Fruit fly (Drosophila melanogaster): ENCODE data around the gene CG11885.
A peak's percentile ranks its signal among the peaks of the same experiment; 100 is the strongest.

CG11885 gene

DNA sequence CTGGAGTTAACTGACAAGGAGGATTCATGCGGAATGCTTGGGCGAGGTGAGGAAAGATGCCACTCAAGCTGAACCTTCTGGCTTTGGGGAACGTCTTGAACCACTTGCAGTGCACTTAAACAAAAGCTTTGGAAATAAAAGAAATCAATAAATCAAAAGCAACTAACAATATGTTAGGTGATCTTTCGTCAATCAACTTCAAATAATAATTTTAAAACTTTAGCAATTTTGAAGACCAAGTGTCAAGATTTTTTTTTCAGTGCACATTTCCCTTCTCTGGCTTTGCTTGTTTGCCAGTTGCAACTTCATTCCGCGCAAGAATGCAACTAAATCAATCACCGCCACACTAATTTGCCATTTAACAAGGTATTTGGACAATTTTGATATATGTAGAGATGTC, 38.4 kb downstream of the CG11885 start (continued):
- no peak for TF ChIP-seq CG3163 (GFP tag; optimal IDR thresholded peaks at IDR 0.05)
- TF ChIP-seq CG16863 (GFP tag; optimal IDR thresholded peaks at IDR 0.05) = no peak
- no peak for TF ChIP-seq Atf-2 (GFP tag; optimal IDR thresholded peaks at IDR 0.05)
- TF ChIP-seq odd (GFP tag; optimal IDR thresholded peaks at IDR 0.05) = no peak
- peak; percentile 1 for TF ChIP-seq CG12391 (tag; optimal IDR thresholded peaks at IDR 0.05)
- TF ChIP-seq Fer1 (GFP tag; optimal IDR thresholded peaks at IDR 0.05) = no peak
- TF ChIP-seq zfh2 (GFP tag; optimal IDR thresholded peaks at IDR 0.05) = no peak
- TF ChIP-seq wdn (GFP tag; IDR thresholded peaks at IDR 0.05) = no peak
- TF ChIP-seq Ssrp (tag; optimal IDR thresholded peaks at IDR 0.05) = peak; percentile 3
- TF ChIP-seq lmd (GFP tag; IDR thresholded peaks at IDR 0.05) = 0 out of 2 replicates have a peak, but pooled peaks have one; percentile 20
- no peak for TF ChIP-seq eve (GFP tag; optimal IDR thresholded peaks at IDR 0.05)
- TF ChIP-seq mld (GFP tag; IDR thresholded peaks at IDR 0.05; ENCODE audit: partially characterized antibody) = no peak
- no peak for TF ChIP-seq crc (GFP tag; optimal IDR thresholded peaks at IDR 0.05)
- no peak for TF ChIP-seq CG1529 (GFP tag; optimal IDR thresholded peaks at IDR 0.05)
- peak; percentile 9 for TF ChIP-seq corto (GFP tag; optimal IDR thresholded peaks at IDR 0.05)
- no peak for TF ChIP-seq Camta (GFP tag; optimal IDR thresholded peaks at IDR 0.05)
- TF ChIP-seq CG12769 (tag; optimal IDR thresholded peaks at IDR 0.05) = no peak
- no peak for TF ChIP-seq caup (GFP tag; optimal IDR thresholded peaks at IDR 0.05; ENCODE audit: severe bottlenecking)
- no peak for TF ChIP-seq CG8359 (GFP tag; optimal IDR thresholded peaks at IDR 0.05; ENCODE audit: borderline replicate concordance)
- no peak for TF ChIP-seq CG32772 (GFP tag; IDR thresholded peaks at IDR 0.05)
- peak; percentile 12 for TF ChIP-seq CG4424 (GFP tag; optimal IDR thresholded peaks at IDR 0.05)
- TF ChIP-seq CG33213 (GFP tag; optimal IDR thresholded peaks at IDR 0.05) = no peak
- no peak for TF ChIP-seq PHDP (tag; optimal IDR thresholded peaks at IDR 0.05)
- no peak for TF ChIP-seq croc (GFP tag; conservative IDR thresholded peaks at IDR 0.05)
- TF ChIP-seq disco-r (GFP tag; optimal IDR thresholded peaks at IDR 0.05) = no peak
- TF ChIP-seq MTF-1 (GFP tag; optimal IDR thresholded peaks at IDR 0.05; ENCODE audit: borderline replicate concordance) = no peak
- no peak for TF ChIP-seq Hsf (GFP tag; optimal IDR thresholded peaks at IDR 0.05)
- no peak for TF ChIP-seq CG1233 (GFP tag; optimal IDR thresholded peaks at IDR 0.05)
- TF ChIP-seq al (GFP tag; IDR thresholded peaks at IDR 0.05) = no peak
- TF ChIP-seq peb (GFP tag; IDR thresholded peaks at IDR 0.05) = 0 out of 2 replicates have a peak, but pooled peaks have one; percentile 14
- TF ChIP-seq pan (optimal IDR thresholded peaks at IDR 0.05) = no peak
- no peak for TF ChIP-seq pan (GFP tag; optimal IDR thresholded peaks at IDR 0.05 in 1 of 2, IDR thresholded peaks at IDR 0.05 in 1 of 2)
- no peak for TF ChIP-seq tap (tag; optimal IDR thresholded peaks at IDR 0.05)
- peak; percentile 5 for TF ChIP-seq Oli (tag; optimal IDR thresholded peaks at IDR 0.05)
- TF ChIP-seq CG10979 (tag; optimal IDR thresholded peaks at IDR 0.05) = peak; percentile 47
- peak; percentile 8 for TF ChIP-seq az2 (GFP tag; optimal IDR thresholded peaks at IDR 0.05)
- no peak for TF ChIP-seq ems (GFP tag; optimal IDR thresholded peaks at IDR 0.05)
- peak; percentile 4 for TF ChIP-seq CG1603 (tag; optimal IDR thresholded peaks at IDR 0.05)
- TF ChIP-seq nau (GFP tag; optimal IDR thresholded peaks at IDR 0.05) = no peak
- TF ChIP-seq GATAe (GFP tag; conservative IDR thresholded peaks at IDR 0.05) = no peak
- no peak for TF ChIP-seq HHEX (GFP tag; optimal IDR thresholded peaks at IDR 0.05)
- TF ChIP-seq jigr1 (GFP tag; IDR thresholded peaks at IDR 0.05) = no peak
- no peak for TF ChIP-seq CG10654 (GFP tag; optimal IDR thresholded peaks at IDR 0.05)
- TF ChIP-seq fd102C (GFP tag; optimal IDR thresholded peaks at IDR 0.05) = no peak
- no peak for TF ChIP-seq B-H1 (GFP tag; IDR thresholded peaks at IDR 0.05)
- TF ChIP-seq vfl (GFP tag; optimal IDR thresholded peaks at IDR 0.05) = no peak
- TF ChIP-seq CG3065 (GFP tag; optimal IDR thresholded peaks at IDR 0.05) = no peak
- no peak for TF ChIP-seq sima (GFP tag; optimal IDR thresholded peaks at IDR 0.05)
- no peak for TF ChIP-seq ssp (GFP tag; IDR thresholded peaks at IDR 0.05)
- no peak for TF ChIP-seq ttk (GFP tag; IDR thresholded peaks at IDR 0.05)
- TF ChIP-seq CG8281 (tag; optimal IDR thresholded peaks at IDR 0.05) = no peak
- TF ChIP-seq ato (GFP tag; IDR thresholded peaks at IDR 0.05; ENCODE audit: partially characterized antibody) = no peak

All from whole organism, embryonic.